Worm (Caenorhabditis elegans) whole organism, L1 larva: ENCODE results near the gene F22F7.11.

Experiments used
- F16B12.6 ChIP-seq: fragments of 150-350 bp; optimal IDR thresholded peaks from 2 replicates; lab custom pipeline; 2014; ENCODE audit warnings: missing biosample characterization, missing genetic modification characterization
- fos-1 ChIP-seq: fragments of 150-350 bp; optimal IDR thresholded peaks from 2 replicates; lab custom pipeline; 2014; ENCODE audit warnings: missing biosample characterization, missing genetic modification characterization
- hlh-17 ChIP-seq: fragments of 200-800 bp; sonication (Bioruptor generic); optimal IDR thresholded peaks from 2 replicates; lab custom pipeline; 2018; ENCODE audit warnings: missing genetic modification characterization, mild to moderate bottlenecking, missing compliant biosample characterization, moderate library complexity, borderline replicate concordance
- unc-62 ChIP-seq: fragments of 150-350 bp; optimal IDR thresholded peaks from 2 replicates; lab custom pipeline; 2014; ENCODE audit warnings: missing biosample characterization, missing genetic modification reagents, missing genetic modification characterization
- zag-1 ChIP-seq: fragments of 150-350 bp; optimal IDR thresholded peaks from 2 replicates; lab custom pipeline; 2014; ENCODE audit warnings: missing biosample characterization, missing genetic modification characterization
- ztf-4 ChIP-seq: fragments of 150-350 bp; optimal IDR thresholded peaks from 2 replicates; lab custom pipeline; 2014; ENCODE audit warnings: missing biosample characterization, missing genetic modification characterization

ce11 chrV:2123164-2123563 is 3.5 kb downstream of the F22F7.11 start:
- TF ChIP-seq fos-1 (tag; lab: Kevin White, UChicago) (no peak), unc-62 (GFP tag; lab: Kevin White, UChicago) (no peak), hlh-17 (GFP tag; lab: Kevin White, UChicago) (no peak), F16B12.6 (tag; lab: Kevin White, UChicago) (no peak), zag-1 (tag; lab: Kevin White, UChicago) (no peak), ztf-4 (tag; lab: Kevin White, UChicago) (no peak)
